Fruit fly (Drosophila melanogaster): ENCODE results near the gene X11Lbeta.

X11Lbeta gene

DNA sequence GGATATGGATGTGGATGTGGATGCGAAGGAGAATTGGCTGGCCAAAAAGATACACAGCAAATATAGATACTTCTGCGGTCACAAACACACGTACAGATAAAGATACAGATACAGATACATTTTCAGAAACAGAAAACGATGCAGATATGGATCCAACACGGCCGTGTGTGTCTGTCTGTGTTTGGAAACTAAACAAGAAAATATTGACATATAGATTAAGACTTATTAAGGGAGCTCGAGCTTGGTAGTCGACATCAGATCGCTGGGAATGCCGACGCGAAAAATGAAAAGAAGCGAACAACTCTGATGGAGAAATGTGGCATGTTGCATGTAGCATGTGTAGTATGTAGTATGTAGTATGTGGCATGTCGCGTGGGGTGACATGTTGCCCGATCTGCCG lies 45.5 kb upstream of the X11Lbeta start (continued):
- TF ChIP-seq CG6683 (GFP tag; optimal IDR thresholded peaks at IDR 0.05) (no peak), Adf1 (GFP tag; IDR thresholded peaks at IDR 0.05) (no peak), gt (GFP tag; IDR thresholded peaks at IDR 0.05) (no peak), lola (GFP tag; optimal IDR thresholded peaks at IDR 0.05) (peak in 1 of 3 experiments; percentile 22), dimm (GFP tag; IDR thresholded peaks at IDR 0.05) (no peak), CG15073 (GFP tag; optimal IDR thresholded peaks at IDR 0.05) (no peak), aop (GFP tag; IDR thresholded peaks at IDR 0.05) (no peak), p53 (GFP tag; optimal IDR thresholded peaks at IDR 0.05) (no peak), CG11504 (tag; optimal IDR thresholded peaks at IDR 0.05) (peak; percentile 15), CG10565 (GFP tag; optimal IDR thresholded peaks at IDR 0.05) (no peak), tna (GFP tag; IDR thresholded peaks at IDR 0.05; ENCODE audit: partially characterized antibody) (no peak), CG2116 (GFP tag; optimal IDR thresholded peaks at IDR 0.05) (peak; percentile 5), chm (GFP tag; IDR thresholded peaks at IDR 0.05) (no peak), cato (GFP tag; optimal IDR thresholded peaks at IDR 0.05; ENCODE audit: borderline replicate concordance) (no peak), crc (GFP tag; optimal IDR thresholded peaks at IDR 0.05) (no peak), CG31224 (GFP tag; IDR thresholded peaks at IDR 0.05) (no peak), Sry-δ (GFP tag; optimal IDR thresholded peaks at IDR 0.05) (no peak), CG18764 (GFP tag; optimal IDR thresholded peaks at IDR 0.05) (peak; percentile 2), Bteb2 (GFP tag; optimal IDR thresholded peaks at IDR 0.05) (no peak), gsb (GFP tag; IDR thresholded peaks at IDR 0.05) (no peak), CG9817 (tag; optimal IDR thresholded peaks at IDR 0.05) (no peak), Max (GFP tag; optimal IDR thresholded peaks at IDR 0.05) (no peak), Ets97D (GFP tag; optimal IDR thresholded peaks at IDR 0.05) (no peak), hb (GFP tag; IDR thresholded peaks at IDR 0.05; ENCODE audit: partially characterized antibody) (no peak), amos (GFP tag; IDR thresholded peaks at IDR 0.05; ENCODE audit: partially characterized antibody) (no peak), CG8388 (GFP tag; optimal IDR thresholded peaks at IDR 0.05) (no peak), onecut (GFP tag; IDR thresholded peaks at IDR 0.05) (peak; percentile 57; the same call in 1 of the 2 replicates), tx (GFP tag; optimal IDR thresholded peaks at IDR 0.05) (no peak), CG16779 (GFP tag; IDR thresholded peaks at IDR 0.05) (no peak), sc (optimal IDR thresholded peaks at IDR 0.05) (no peak), sc (GFP tag; optimal IDR thresholded peaks at IDR 0.05) (peak; percentile 41), HLH54F (GFP tag; optimal IDR thresholded peaks at IDR 0.05) (no peak), bsh (GFP tag; optimal IDR thresholded peaks at IDR 0.05) (peak in 1 of 2 experiments; percentile 49), shn (GFP tag; optimal IDR thresholded peaks at IDR 0.05) (no peak), ssp (GFP tag; IDR thresholded peaks at IDR 0.05) (no peak), gcm (GFP tag; optimal IDR thresholded peaks at IDR 0.05) (peak; percentile 33), D19A (tag; optimal IDR thresholded peaks at IDR 0.05) (no peak), otp (GFP tag; IDR thresholded peaks at IDR 0.05) (0 out of 3 replicates have a peak, but pooled peaks have one; percentile 21), HHEX (GFP tag; optimal IDR thresholded peaks at IDR 0.05) (peak; percentile 37), chn (GFP tag; optimal IDR thresholded peaks at IDR 0.05) (no peak), Dll (GFP tag; IDR thresholded peaks at IDR 0.05; ENCODE audit: partially characterized antibody) (no peak), bigmax (GFP tag; optimal IDR thresholded peaks at IDR 0.05) (no peak), Fer2 (tag; optimal IDR thresholded peaks at IDR 0.05) (no peak), Atf6 (GFP tag; IDR thresholded peaks at IDR 0.05) (no peak), inv (GFP tag; IDR thresholded peaks at IDR 0.05; ENCODE audit: partially characterized antibody) (no peak), corto (GFP tag; optimal IDR thresholded peaks at IDR 0.05) (no peak), CG10209 (GFP tag; optimal IDR thresholded peaks at IDR 0.05) (peak; percentile 65), salm (tag; optimal IDR thresholded peaks at IDR 0.05) (no peak), HLHmδ (GFP tag; optimal IDR thresholded peaks at IDR 0.05) (no peak), CG6813 (GFP tag; optimal IDR thresholded peaks at IDR 0.05) (peak; percentile 80), CG1792 (GFP tag; optimal IDR thresholded peaks at IDR 0.05) (no peak)
